Fruit fly (Drosophila melanogaster): Measurements from ENCODE around the gene CG46462.
A peak's percentile ranks its signal among the peaks of the same experiment; 100 is the strongest.

dm6 chr3L:19900184-19901089 lies 31.1 kb upstream of the CG46462 start:
- TF ChIP-seq Dfd (GFP tag; optimal IDR thresholded peaks at IDR 0.05): no peak
- no peak for TF ChIP-seq psq (GFP tag; optimal IDR thresholded peaks at IDR 0.05)
- no peak for TF ChIP-seq pan (optimal IDR thresholded peaks at IDR 0.05)
- no peak for TF ChIP-seq usp (GFP tag; optimal IDR thresholded peaks at IDR 0.05)
- peak; percentile 31 for TF ChIP-seq Hnf4 (GFP tag; optimal IDR thresholded peaks at IDR 0.05)
- TF ChIP-seq lola (GFP tag; optimal IDR thresholded peaks at IDR 0.05): no peak
- TF ChIP-seq Hr78 (GFP tag; optimal IDR thresholded peaks at IDR 0.05): no peak
- peak in 1 of 2 experiments; percentile 8 for TF ChIP-seq dl (GFP tag; optimal IDR thresholded peaks at IDR 0.05; ENCODE audit: insufficient read depth in 1 of 2, partially characterized antibody in 2 of 2)
- TF ChIP-seq HLH106 (tag; optimal IDR thresholded peaks at IDR 0.05): no peak
- no peak for TF ChIP-seq Hr83 (GFP tag; optimal IDR thresholded peaks at IDR 0.05; ENCODE audit: poor library complexity, severe bottlenecking)
- peak; percentile 19 for TF ChIP-seq ey (GFP tag; optimal IDR thresholded peaks at IDR 0.05)
- TF ChIP-seq CG32264 (GFP tag; optimal IDR thresholded peaks at IDR 0.05): no peak
